Worm (Caenorhabditis elegans) whole organism, L2 larva: ENCODE measurements around the gene str-57.

Experiments
- C34F6.9 ChIP-seq: fragments of 150-350 bp; optimal IDR thresholded peaks from 2 replicates; lab custom pipeline; 2014; ENCODE audit warnings: missing biosample characterization, missing genetic modification characterization
- crh-2 ChIP-seq: sonication (generic microtip); optimal IDR thresholded peaks from 2 replicates; lab custom pipeline; 2017; ENCODE audit warnings: missing biosample characterization, missing genetic modification characterization
- dmd-4 ChIP-seq: sonication (generic microtip); optimal IDR thresholded peaks from 2 replicates; lab custom pipeline; 2017; ENCODE audit warnings: missing biosample characterization, missing genetic modification characterization
- fos-1 ChIP-seq: fragments of 150-350 bp; optimal IDR thresholded peaks from 2 replicates; lab custom pipeline; 2014; ENCODE audit warnings: missing biosample characterization, missing genetic modification characterization
- gmeb-1 ChIP-seq: fragments of 150-350 bp; optimal IDR thresholded peaks from 2 replicates; lab custom pipeline; 2014; ENCODE audit warnings: missing biosample characterization, missing genetic modification characterization
- lin-39 ChIP-seq: fragments of 150-350 bp; optimal IDR thresholded peaks from 2 replicates; lab custom pipeline; 2014; ENCODE audit warnings: missing biosample characterization, missing genetic modification reagents, missing genetic modification characterization
- lsy-2 ChIP-seq, 2 experiments: fragments of 150-350 bp in 1 of 2; sonication (generic microtip) in 1 of 2; optimal IDR thresholded peaks; 2 replicates each; lab custom pipeline; 2014 to 2017; ENCODE audit warnings: missing biosample characterization in 2 of 2, missing genetic modification characterization in 2 of 2
- mdl-1 ChIP-seq, 2 experiments: fragments of 150-350 bp in 1 of 2; sonication (generic microtip) in 1 of 2; optimal IDR thresholded peaks; 2 replicates each; lab custom pipeline; 2017; ENCODE audit warnings: missing biosample characterization in 2 of 2, missing genetic modification characterization in 2 of 2
- nhr-12 ChIP-seq: fragments of 150-350 bp; optimal IDR thresholded peaks from 2 replicates; lab custom pipeline; 2014; ENCODE audit warnings: missing biosample characterization, missing genetic modification characterization
- nhr-6 ChIP-seq: fragments of 150-350 bp; optimal IDR thresholded peaks from 2 replicates; lab custom pipeline; 2014; ENCODE audit warnings: missing biosample characterization, missing genetic modification characterization
- nhr-77 ChIP-seq: fragments of 150-350 bp; optimal IDR thresholded peaks from 2 replicates; lab custom pipeline; 2014; ENCODE audit warnings: missing biosample characterization, missing genetic modification characterization
- peb-1 ChIP-seq: fragments of 150-350 bp; optimal IDR thresholded peaks from 2 replicates; lab custom pipeline; 2014; ENCODE audit warnings: missing biosample characterization, missing genetic modification characterization
- sem-4 ChIP-seq: fragments of 150-350 bp; optimal IDR thresholded peaks from 2 replicates; lab custom pipeline; 2014; ENCODE audit warnings: missing biosample characterization, missing genetic modification reagents, missing genetic modification characterization
- skn-1 ChIP-seq: sonication (generic microtip); optimal IDR thresholded peaks from 2 replicates; lab custom pipeline; 2017; ENCODE audit warnings: missing biosample characterization, missing genetic modification characterization
- sma-9 ChIP-seq, 2 experiments: fragments of 150-350 bp in 1 of 2; sonication (generic microtip) in 1 of 2; optimal IDR thresholded peaks; 2 replicates each; lab custom pipeline; 2014 to 2016; ENCODE audit warnings: missing genetic modification characterization in 2 of 2, mild to moderate bottlenecking in 1 of 2, missing biosample characterization in 1 of 2, missing compliant biosample characterization in 1 of 2, missing genetic modification reagents in 1 of 2, moderate library complexity in 1 of 2
- snpc-4 ChIP-seq: fragments of 150-350 bp; optimal IDR thresholded peaks from 2 replicates; lab custom pipeline; 2014; ENCODE audit warnings: missing biosample characterization, missing genetic modification characterization
- unc-39 ChIP-seq: fragments of 150-350 bp; optimal IDR thresholded peaks from 2 replicates; lab custom pipeline; 2014; ENCODE audit warnings: missing biosample characterization, missing genetic modification characterization
- ztf-1 ChIP-seq: fragments of 200-800 bp; sonication (Bioruptor generic); conservative IDR thresholded peaks from 2 replicates; pipeline ENCODE4 v1.3.6; 2022; ENCODE audit warnings: missing genetic modification characterization, missing compliant biosample characterization

Gene str-57

DNA sequence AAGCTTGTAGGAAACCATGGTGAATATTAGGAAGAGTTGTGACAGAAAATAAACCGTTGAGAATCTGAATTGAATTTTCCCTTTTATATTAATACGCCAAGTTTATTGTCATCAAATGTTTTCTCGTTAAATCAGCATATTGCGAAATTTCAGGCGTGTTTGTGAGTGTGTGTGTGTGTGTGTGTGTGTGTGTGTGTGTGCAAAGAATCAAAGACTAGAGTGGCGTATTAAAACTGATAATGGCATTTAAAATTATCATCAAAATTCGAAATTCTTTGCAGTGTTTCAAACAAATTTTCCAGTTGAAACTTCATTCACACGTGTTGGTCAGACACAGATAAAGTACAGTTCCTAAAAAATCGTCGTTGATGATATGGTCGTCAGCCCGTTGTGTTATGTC is 45.5 kb downstream of the str-57 start, which contains the start of gene gst-38:
TSS of gene gst-38 (minus strand) at position 152 of the 400 bp plus-strand sequence.
- TF ChIP-seq nhr-6 (tag; lab: Kevin White, UChicago): no peak
- TF ChIP-seq fos-1 (tag; lab: Kevin White, UChicago): peak; percentile 63
- TF ChIP-seq sma-9 (GFP tag; optimal IDR thresholded peaks at IDR 0.05; lab: Kevin White, UChicago): peak; percentile 57
- no peak for TF ChIP-seq sma-9 (tag; optimal IDR thresholded peaks at IDR 0.05; lab: Kevin White, UChicago)
- peak; percentile 30 for TF ChIP-seq crh-2 (tag; lab: Kevin White, UChicago)
- TF ChIP-seq nhr-12 (tag; lab: Kevin White, UChicago): no peak
- no peak for TF ChIP-seq lin-39

DNA sequence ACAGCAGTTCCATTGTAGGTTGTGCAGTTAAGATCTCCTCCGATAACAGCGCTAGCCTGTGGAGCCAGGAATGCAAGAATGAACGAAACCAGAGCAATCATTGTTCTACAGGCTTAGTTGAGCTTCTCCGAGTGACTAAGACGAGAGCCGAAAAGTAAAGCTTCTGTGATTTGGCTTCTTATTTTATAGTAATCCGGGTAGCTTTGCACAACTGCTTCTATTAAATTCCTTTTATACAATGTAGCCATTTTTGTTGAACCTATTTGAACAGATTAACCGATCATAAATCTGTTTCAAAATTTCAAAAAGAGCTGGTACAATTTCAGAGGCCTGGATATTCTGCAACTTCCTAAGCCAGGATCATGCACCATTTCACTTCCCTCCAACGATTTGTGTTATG is 47.0 kb downstream of the str-57 start, which contains the start of gene F35E8.9:
TSS of gene F35E8.9 (minus strand) at position 101 of the 400 bp plus-strand sequence.
- TF ChIP-seq gmeb-1 (tag; lab: Kevin White, UChicago) (no peak), lin-39 (no peak), crh-2 (tag; lab: Kevin White, UChicago) (no peak), mdl-1 (tag; optimal IDR thresholded peaks at IDR 0.05; lab: Kevin White, UChicago) (no peak), sem-4 (tag; lab: Kevin White, UChicago) (no peak), unc-39 (no peak), dmd-4 (tag; lab: Kevin White, UChicago) (no peak), C34F6.9 (tag; lab: Kevin White, UChicago) (no peak), snpc-4 (tag; lab: Kevin White, UChicago) (no peak), peb-1 (tag; lab: Kevin White, UChicago) (no peak), lsy-2 (tag; optimal IDR thresholded peaks at IDR 0.05; lab: Kevin White, UChicago) (no peak), ztf-1 (no peak), sma-9 (GFP tag; optimal IDR thresholded peaks at IDR 0.05; lab: Kevin White, UChicago) (no peak), sma-9 (tag; optimal IDR thresholded peaks at IDR 0.05; lab: Kevin White, UChicago) (no peak), nhr-12 (tag; lab: Kevin White, UChicago) (no peak)

DNA sequence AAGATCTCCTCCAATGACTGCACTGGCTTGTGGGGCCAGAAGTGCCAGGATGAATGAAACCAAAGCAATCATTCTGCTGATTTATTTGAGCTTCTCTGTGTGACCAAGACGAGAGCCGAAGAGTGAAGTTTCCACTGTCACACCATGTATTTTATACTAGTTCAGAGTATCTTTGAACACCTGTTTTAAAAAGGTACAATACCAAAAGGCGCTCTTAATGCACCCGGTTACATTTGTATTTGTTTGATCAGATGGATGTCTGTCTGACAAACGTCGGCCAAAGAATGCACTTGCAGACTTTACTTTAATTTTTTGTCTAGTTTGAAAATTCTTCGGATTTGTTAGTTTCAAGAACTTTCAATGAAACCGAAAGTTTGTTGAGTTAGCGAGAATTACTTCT is 49.8 kb downstream of the str-57 start, which contains the start of gene F35E8.10:
TSS of gene F35E8.10 (minus strand) at position 101 of the 400 bp plus-strand sequence.
- no peak for TF ChIP-seq skn-1 (tag; lab: Kevin White, UChicago)

DNA sequence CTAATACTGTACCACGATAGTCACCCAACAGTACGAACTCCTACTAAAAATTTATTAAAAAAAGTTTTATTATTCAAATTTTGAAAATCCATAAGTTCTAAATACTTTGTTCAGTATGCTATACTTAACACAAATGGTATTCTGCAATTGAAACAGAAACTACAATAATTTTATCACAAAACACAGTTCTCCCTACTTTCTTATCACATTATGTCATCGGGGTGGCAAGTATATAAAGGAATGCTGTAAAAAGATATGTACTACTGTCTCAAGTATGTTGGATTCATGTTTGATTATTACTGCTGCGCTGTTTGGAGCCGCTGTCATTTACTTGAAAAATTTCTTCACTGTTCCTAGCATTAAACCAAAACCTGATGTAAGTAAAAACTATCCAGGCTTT is 50.6 kb downstream of the str-57 start, which contains the start of gene cdr-1:
TSS of gene cdr-1 (plus strand) at position 208 of the 400 bp plus-strand sequence.
- TF ChIP-seq crh-2 (tag; lab: Kevin White, UChicago) (no peak), nhr-77 (tag; lab: Kevin White, UChicago) (no peak)
